Fruit fly (Drosophila melanogaster) whole organism, embryonic: ENCODE results near the gene ZnT63C.

Experiments used
- B-H1 ChIP-seq: fragments of 200-800 bp; sonication (Bioruptor generic); IDR thresholded peaks from 3 replicates; pipeline ENCODE4 v1.3.6; 2022; ENCODE audit warnings: missing biosample characterization, missing genetic modification characterization
- CG10209 ChIP-seq: fragments of 200-800 bp; sonication (Bioruptor generic); optimal IDR thresholded peaks from 3 replicates; lab custom pipeline; 2017; ENCODE audit warnings: missing biosample characterization, mild to moderate bottlenecking, missing genetic modification characterization, missing genetic modification reagents
- CG1024 ChIP-seq: fragments of 200-800 bp; sonication (Bioruptor generic); IDR thresholded peaks from 2 replicates; pipeline ENCODE4 v1.3.6; 2022; ENCODE audit warnings: missing biosample characterization, missing genetic modification characterization
- CG10959 ChIP-seq: fragments of 200-800 bp; sonication (Bioruptor generic); IDR thresholded peaks from 2 replicates; pipeline ENCODE4 v1.3.6; 2022; ENCODE audit warnings: missing biosample characterization, missing genetic modification characterization
- CG12071 ChIP-seq: fragments of 200-800 bp; sonication (Bioruptor generic); optimal IDR thresholded peaks from 3 replicates; lab custom pipeline; 2018; ENCODE audit warnings: missing biosample characterization, mild to moderate bottlenecking, missing genetic modification characterization
- CG12104 ChIP-seq: fragments of 200-800 bp; sonication (Bioruptor generic); optimal IDR thresholded peaks from 3 replicates; lab custom pipeline; 2016; ENCODE audit warnings: missing biosample characterization, missing genetic modification characterization
- CG13894 ChIP-seq: fragments of 200-800 bp; sonication (Bioruptor generic); optimal IDR thresholded peaks from 3 replicates; lab custom pipeline; 2018; ENCODE audit warnings: missing biosample characterization, mild to moderate bottlenecking, missing genetic modification characterization, moderate library complexity
- CG1603 ChIP-seq: fragments of 200-800 bp; sonication (Bioruptor generic); optimal IDR thresholded peaks from 2 replicates; lab custom pipeline; 2019; ENCODE audit warnings: missing biosample characterization, mild to moderate bottlenecking, missing genetic modification characterization, moderate library complexity
- CG1647 ChIP-seq: fragments of 200-800 bp; sonication (Bioruptor generic); optimal IDR thresholded peaks from 3 replicates; lab custom pipeline; 2016; ENCODE audit warnings: missing biosample characterization, missing genetic modification characterization
- CG17912 ChIP-seq: fragments of 200-800 bp; sonication (Bioruptor generic); optimal IDR thresholded peaks from 2 replicates; lab custom pipeline; 2018; ENCODE audit warnings: missing biosample characterization, mild to moderate bottlenecking, missing genetic modification characterization
- CG18599 ChIP-seq: fragments of 200-800 bp; sonication (Bioruptor generic); optimal IDR thresholded peaks from 3 replicates; lab custom pipeline; 2017; ENCODE audit warnings: missing biosample characterization, missing genetic modification characterization, mild to moderate bottlenecking, moderate library complexity, missing genetic modification reagents
- CG2120 ChIP-seq: fragments of 200-800 bp; sonication (Bioruptor generic); optimal IDR thresholded peaks from 3 replicates; lab custom pipeline; 2016; ENCODE audit warnings: missing biosample characterization, missing genetic modification characterization
- CG2129 ChIP-seq: fragments of 200-800 bp; sonication (Bioruptor generic); IDR thresholded peaks from 2 replicates; pipeline ENCODE4 v1.3.6; 2022; ENCODE audit warnings: missing biosample characterization, missing genetic modification characterization; ENCODE audit not compliant: partially characterized antibody
- CG33213 ChIP-seq: fragments of 200-800 bp; sonication (Bioruptor generic); optimal IDR thresholded peaks from 3 replicates; lab custom pipeline; 2016; ENCODE audit warnings: missing biosample characterization, missing genetic modification characterization
- CG4730 ChIP-seq: fragments of 200-800 bp; sonication (Bioruptor generic); IDR thresholded peaks from 2 replicates; pipeline ENCODE4 v1.3.6; 2022; ENCODE audit warnings: missing biosample characterization, missing genetic modification characterization
- CG6813 ChIP-seq: fragments of 200-800 bp; sonication (Bioruptor generic); optimal IDR thresholded peaks from 2 replicates; lab custom pipeline; 2017; ENCODE audit warnings: missing biosample characterization, missing genetic modification characterization, mild to moderate bottlenecking, moderate library complexity, missing genetic modification reagents
- CG7357 ChIP-seq: fragments of 200-800 bp; sonication (Bioruptor generic); IDR thresholded peaks from 3 replicates; pipeline ENCODE4 v1.3.6; 2022; ENCODE audit warnings: missing biosample characterization, missing genetic modification characterization
- CG7987 ChIP-seq: fragments of 200-800 bp; sonication (Bioruptor generic); optimal IDR thresholded peaks from 2 replicates; lab custom pipeline; 2018; ENCODE audit warnings: missing biosample characterization, mild to moderate bottlenecking, missing genetic modification characterization, moderate library complexity
- CG8281 ChIP-seq: fragments of 200-800 bp; sonication (Bioruptor generic); optimal IDR thresholded peaks from 2 replicates; lab custom pipeline; 2018; ENCODE audit warnings: missing biosample characterization, mild to moderate bottlenecking, missing genetic modification characterization, moderate library complexity
- CHES-1-like ChIP-seq: fragments of 200-800 bp; sonication (Bioruptor generic); optimal IDR thresholded peaks from 2 replicates; lab custom pipeline; 2016; ENCODE audit warnings: missing biosample characterization, missing genetic modification characterization
- CoRest ChIP-seq: fragments of 200-800 bp; sonication (Bioruptor generic); optimal IDR thresholded peaks from 3 replicates; lab custom pipeline; 2018; ENCODE audit warnings: missing biosample characterization, mild to moderate bottlenecking, missing genetic modification characterization, moderate library complexity
- Dad ChIP-seq: fragments of 200-800 bp; sonication (Bioruptor generic); optimal IDR thresholded peaks from 3 replicates; lab custom pipeline; 2016; ENCODE audit warnings: missing biosample characterization, missing genetic modification characterization
- Drgx ChIP-seq: fragments of 200-800 bp; sonication (Bioruptor generic); IDR thresholded peaks from 2 replicates; pipeline ENCODE4 v1.3.6; 2022; ENCODE audit warnings: missing biosample characterization, missing genetic modification characterization
- Ets97D ChIP-seq: fragments of 200-800 bp; sonication (Bioruptor generic); optimal IDR thresholded peaks from 3 replicates; lab custom pipeline; 2016; ENCODE audit warnings: missing biosample characterization, missing genetic modification characterization
- Gsc ChIP-seq: fragments of 200-800 bp; sonication (Bioruptor generic); IDR thresholded peaks from 2 replicates; pipeline ENCODE4 v1.3.6; 2022; ENCODE audit warnings: missing biosample characterization, missing genetic modification characterization
- H15 ChIP-seq: fragments of 200-800 bp; sonication (Bioruptor generic); IDR thresholded peaks from 3 replicates; pipeline ENCODE4 v1.3.6; 2022; ENCODE audit warnings: missing biosample characterization, missing genetic modification characterization
- HLH3B ChIP-seq: fragments of 200-800 bp; sonication (Bioruptor generic); IDR thresholded peaks from 2 replicates; pipeline ENCODE4 v1.3.6; 2022; ENCODE audit warnings: missing biosample characterization, missing genetic modification characterization
- Hmr ChIP-seq: fragments of 200-800 bp; sonication (Bioruptor generic); optimal IDR thresholded peaks from 3 replicates; lab custom pipeline; 2017; ENCODE audit warnings: mild to moderate bottlenecking, missing biosample characterization, missing genetic modification reagents, missing genetic modification characterization
- Hr51 ChIP-seq, 2 experiments: fragments of 200-800 bp; sonication (Bioruptor generic); optimal IDR thresholded peaks; 2 replicates in 1 of 2; 3 replicates in 1 of 2; lab custom pipeline; 2016 to 2018; ENCODE audit warnings: missing biosample characterization in 2 of 2, missing genetic modification characterization in 2 of 2, mild to moderate bottlenecking in 1 of 2, moderate library complexity in 1 of 2
- Lpt ChIP-seq: fragments of >200 bp; optimal IDR thresholded peaks from 2 replicates; lab custom pipeline; 2018; ENCODE audit warnings: missing biosample characterization, missing genetic modification characterization
- MTF-1 ChIP-seq: fragments of 200-800 bp; sonication (Bioruptor generic); optimal IDR thresholded peaks from 2 replicates; lab custom pipeline; 2018; ENCODE audit warnings: missing biosample characterization, mild to moderate bottlenecking, missing genetic modification characterization, borderline replicate concordance
- Usf ChIP-seq: fragments of 200-800 bp; sonication (Bioruptor generic); optimal IDR thresholded peaks from 2 replicates; lab custom pipeline; 2017; ENCODE audit warnings: missing genotype, missing biosample characterization, missing genetic modification characterization
- Vsx1 ChIP-seq: fragments of 200-800 bp; sonication (Bioruptor generic); optimal IDR thresholded peaks from 2 replicates; lab custom pipeline; 2017; ENCODE audit warnings: missing biosample characterization, mild to moderate bottlenecking, missing genetic modification characterization, missing genetic modification reagents
- bbx ChIP-seq: fragments of 200-800 bp; sonication (Bioruptor generic); IDR thresholded peaks from 2 replicates; pipeline ENCODE4 v1.3.6; 2022; ENCODE audit warnings: missing biosample characterization, missing genetic modification characterization; ENCODE audit not compliant: partially characterized antibody
- bsh ChIP-seq, 2 experiments: fragments of 200-800 bp; sonication (Bioruptor generic); optimal IDR thresholded peaks; 2 replicates each; lab custom pipeline; 2017 to 2018; ENCODE audit warnings: mild to moderate bottlenecking in 2 of 2, missing biosample characterization in 2 of 2, missing genetic modification characterization in 2 of 2, moderate library complexity in 1 of 2
- chm ChIP-seq: fragments of 200-800 bp; sonication (Bioruptor generic); IDR thresholded peaks from 2 replicates; pipeline ENCODE4 v1.3.6; 2022; ENCODE audit warnings: missing biosample characterization, missing genetic modification characterization
- corto ChIP-seq: fragments of 200-800 bp; sonication (Bioruptor generic); optimal IDR thresholded peaks from 2 replicates; lab custom pipeline; 2016; ENCODE audit warnings: missing biosample characterization, mild to moderate bottlenecking, missing genetic modification characterization, moderate library complexity
- eyg ChIP-seq: fragments of 200-800 bp; sonication (Bioruptor generic); optimal IDR thresholded peaks from 3 replicates; lab custom pipeline; 2016; ENCODE audit warnings: missing biosample characterization, missing genetic modification characterization
- fru ChIP-seq: fragments of >200 bp; optimal IDR thresholded peaks from 2 replicates; lab custom pipeline; 2017
- ftz-f1 ChIP-seq: fragments of 200-800 bp; sonication (Bioruptor generic); optimal IDR thresholded peaks from 2 replicates; lab custom pipeline; 2016; ENCODE audit warnings: missing biosample characterization, missing genetic modification characterization
- gem ChIP-seq: fragments of 200-800 bp; sonication (Bioruptor generic); optimal IDR thresholded peaks from 2 replicates; lab custom pipeline; 2019; ENCODE audit warnings: missing biosample characterization, mild to moderate bottlenecking, missing genetic modification characterization, moderate library complexity
- grau ChIP-seq: fragments of 200-800 bp; optimal IDR thresholded peaks from 3 replicates; lab custom pipeline; 2019; ENCODE audit warnings: missing biosample characterization, mild to moderate bottlenecking, missing genetic modification characterization, moderate library complexity
- knrl ChIP-seq: fragments of 200-800 bp; sonication (Bioruptor generic); IDR thresholded peaks from 3 replicates; pipeline ENCODE4 v1.3.6; 2022; ENCODE audit warnings: missing biosample characterization, missing genetic modification characterization; ENCODE audit not compliant: partially characterized antibody
- lbe ChIP-seq: fragments of 200-800 bp; sonication (Bioruptor generic); optimal IDR thresholded peaks from 2 replicates; lab custom pipeline; 2016; ENCODE audit warnings: missing biosample characterization, mild to moderate bottlenecking, missing genetic modification characterization
- pnt ChIP-seq: fragments of 200-800 bp; sonication (Bioruptor generic); optimal IDR thresholded peaks from 3 replicates; lab custom pipeline; 2016; ENCODE audit warnings: missing biosample characterization, missing genetic modification characterization
- pum ChIP-seq: fragments of 200-800 bp; sonication (Bioruptor generic); optimal IDR thresholded peaks from 2 replicates; lab custom pipeline; 2016; ENCODE audit warnings: missing biosample characterization, missing genetic modification characterization
- sc ChIP-seq, 3 experiments: fragments of >200 bp in 2 of 3; fragments of 200-800 bp in 1 of 3; sonication (Bioruptor generic) in 1 of 3; optimal IDR thresholded peaks; 2 replicates in 2 of 3; 3 replicates in 1 of 3; lab custom pipeline; 2017; ENCODE audit warnings: mild to moderate bottlenecking in 1 of 3, missing biosample characterization in 1 of 3, missing genetic modification characterization in 1 of 3, missing genetic modification reagents in 1 of 3
- sens ChIP-seq: fragments of 200-800 bp; sonication (Bioruptor generic); peaks from one replicate; lab custom pipeline; 2016; ENCODE audit warnings: missing biosample characterization, missing genetic modification characterization
- tup ChIP-seq: fragments of 200-800 bp; sonication (Bioruptor generic); optimal IDR thresholded peaks from 2 replicates; lab custom pipeline; 2016; ENCODE audit warnings: missing biosample characterization, mild to moderate bottlenecking, missing genetic modification characterization, moderate library complexity
- twi ChIP-seq: fragments of 200-800 bp; optimal IDR thresholded peaks from 2 replicates; lab custom pipeline; 2019; ENCODE audit warnings: missing biosample characterization, mild to moderate bottlenecking, missing genetic modification characterization, moderate library complexity

Gene ZnT63C

dm6 chr3L:3300345-3300744, 3.2 kb upstream of the ZnT63C start (continued):
- peak; percentile 6 for TF ChIP-seq CG1647 (GFP tag; lab: Kevin White, UChicago)
- TF ChIP-seq chm (GFP tag; lab: Robert Waterston, UW): peak; percentile 75; the same call in 1 of the 2 replicates
- no peak for TF ChIP-seq bbx (GFP tag; lab: Robert Waterston, UW)
- TF ChIP-seq CoRest: peak; percentile 50
- TF ChIP-seq H15 (GFP tag; lab: Robert Waterston, UW): peak; percentile 70; the same call in 1 of the 3 replicates
- TF ChIP-seq gem (tag; lab: Kevin White, UChicago): peak; percentile 81
- TF ChIP-seq Lpt (GFP tag; lab: Kevin White, UChicago): no peak
- TF ChIP-seq CG8281 (tag; lab: Kevin White, UChicago): peak; percentile 13
- TF ChIP-seq Usf (GFP tag; lab: Kevin White, UChicago): no peak
- peak; percentile 19 for TF ChIP-seq CG7987 (GFP tag; lab: Kevin White, UChicago)
- no peak for TF ChIP-seq CG17912 (GFP tag; lab: Kevin White, UChicago)
- TF ChIP-seq ftz-f1 (GFP tag; lab: Kevin White, UChicago): no peak
- no peak for TF ChIP-seq fru (lab: Kevin White, UChicago)
- 0 out of 2 replicates have a peak, but pooled peaks have one; percentile 38 for TF ChIP-seq CG10959
- TF ChIP-seq Hr51 (GFP tag; optimal IDR thresholded peaks at IDR 0.05; lab: Kevin White, UChicago): peak in 1 of 2 experiments; percentile 60
- peak in 1 of 2 experiments; percentile 66 for TF ChIP-seq bsh (GFP tag; optimal IDR thresholded peaks at IDR 0.05; lab: Kevin White, UChicago)
- peak; percentile 23 for TF ChIP-seq Vsx1 (GFP tag; lab: Kevin White, UChicago)
- TF ChIP-seq MTF-1 (GFP tag; lab: Kevin White, UChicago): peak; percentile 22
- no peak for TF ChIP-seq CG2120 (GFP tag; lab: Kevin White, UChicago)
- no peak for TF ChIP-seq twi (tag; lab: Kevin White, UChicago)
- TF ChIP-seq eyg: peak; percentile 27
- TF ChIP-seq B-H1 (GFP tag; lab: Robert Waterston, UW): peak; percentile 74
- TF ChIP-seq CG4730 (GFP tag; lab: Robert Waterston, UW): peak; percentile 65
- TF ChIP-seq CG2129 (GFP tag; lab: Robert Waterston, UW): no peak
- peak; percentile 34 for TF ChIP-seq pum
- TF ChIP-seq CG7357 (GFP tag; lab: Robert Waterston, UW): peak; percentile 30; the same call in 1 of the 3 replicates
- TF ChIP-seq CHES-1-like: no peak
- peak; percentile 39 for TF ChIP-seq Hmr (GFP tag; lab: Kevin White, UChicago)
- TF ChIP-seq knrl: no peak
- no peak for TF ChIP-seq tup
- TF ChIP-seq sc (optimal IDR thresholded peaks at IDR 0.05; lab: Kevin White, UChicago): no peak
- peak; percentile 4 for TF ChIP-seq sc (GFP tag; optimal IDR thresholded peaks at IDR 0.05; lab: Kevin White, UChicago)
- no peak for TF ChIP-seq CG13894 (tag; lab: Kevin White, UChicago)
- TF ChIP-seq Dad (GFP tag; lab: Kevin White, UChicago): peak; percentile 16
- TF ChIP-seq sens (GFP tag; lab: Kevin White, UChicago): peak; percentile 94
- peak; percentile 51 for TF ChIP-seq grau (tag; lab: Kevin White, UChicago)
- TF ChIP-seq lbe (GFP tag; lab: Kevin White, UChicago): no peak
- TF ChIP-seq CG12071 (GFP tag; lab: Kevin White, UChicago): peak; percentile 65
- peak; percentile 76 for TF ChIP-seq HLH3B
- peak; percentile 61 for TF ChIP-seq CG18599
- peak; percentile 33; the same call in 1 of the 2 replicates for TF ChIP-seq Drgx (GFP tag; lab: Robert Waterston, UW)
- peak; percentile 33 for TF ChIP-seq CG33213 (GFP tag; lab: Kevin White, UChicago)
- TF ChIP-seq corto (GFP tag; lab: Kevin White, UChicago): no peak
- no peak for TF ChIP-seq Ets97D (GFP tag; lab: Kevin White, UChicago)
- peak; percentile 35 for TF ChIP-seq CG10209 (GFP tag; lab: Kevin White, UChicago)
- peak; percentile 58 for TF ChIP-seq pnt (GFP tag; lab: Kevin White, UChicago)
- 0 out of 2 replicates have a peak, but pooled peaks have one; percentile 39 for TF ChIP-seq Gsc
- TF ChIP-seq CG6813 (GFP tag; lab: Kevin White, UChicago): peak; percentile 12
- TF ChIP-seq CG12104 (GFP tag; lab: Kevin White, UChicago): no peak
- TF ChIP-seq CG1603 (tag; lab: Kevin White, UChicago): peak; percentile 78
- peak; percentile 65 for TF ChIP-seq CG1024 (GFP tag; lab: Robert Waterston, UW)
